Fruit fly (Drosophila melanogaster): ENCODE data around the gene CecA2.

The CecA2 gene

dm6 chr3R:30175045-30175589 lies 36.8 kb upstream of the CecA2 start:
- peak; percentile 62 for TF ChIP-seq CG12769 (tag; optimal IDR thresholded peaks at IDR 0.05)
- TF ChIP-seq CG8924 (tag; optimal IDR thresholded peaks at IDR 0.05), result no peak
- TF ChIP-seq ERR (GFP tag; optimal IDR thresholded peaks at IDR 0.05), result no peak
- TF ChIP-seq Hand (GFP tag; optimal IDR thresholded peaks at IDR 0.05), result no peak
- TF ChIP-seq chinmo (GFP tag; IDR thresholded peaks at IDR 0.05; ENCODE audit: partially characterized antibody), result 0 out of 4 replicates have a peak, but pooled peaks have one; percentile 21
- no peak for TF ChIP-seq jumu (GFP tag; optimal IDR thresholded peaks at IDR 0.05)
- no peak for TF ChIP-seq slp2 (GFP tag; optimal IDR thresholded peaks at IDR 0.05)
- TF ChIP-seq sim (GFP tag; IDR thresholded peaks at IDR 0.05), result no peak
- no peak for TF ChIP-seq ash1 (GFP tag; optimal IDR thresholded peaks at IDR 0.05)
- TF ChIP-seq CG12236 (GFP tag; optimal IDR thresholded peaks at IDR 0.05), result no peak
- TF ChIP-seq so (GFP tag; IDR thresholded peaks at IDR 0.05), result peak; percentile 65; the same call in 1 of the 3 replicates
- no peak for TF ChIP-seq CG34422 (GFP tag; IDR thresholded peaks at IDR 0.05)
- peak; percentile 37 for TF ChIP-seq Ets65A (GFP tag)
- peak in 1 of 2 experiments; percentile 96 for TF ChIP-seq Pdp1 (GFP tag; optimal IDR thresholded peaks at IDR 0.05)
- TF ChIP-seq sd (tag; optimal IDR thresholded peaks at IDR 0.05), result peak; percentile 83
- peak; percentile 81 for TF ChIP-seq sr (GFP tag; IDR thresholded peaks at IDR 0.05)
- TF ChIP-seq CG11560 (tag; IDR thresholded peaks at IDR 0.05), result no peak
- TF ChIP-seq al (GFP tag; IDR thresholded peaks at IDR 0.05), result no peak

dm6 chr3R:30176314-30176713 lies 35.6 kb upstream of the CecA2 start:
- TF ChIP-seq CG10209 (GFP tag; optimal IDR thresholded peaks at IDR 0.05) (no peak), dimm (GFP tag; IDR thresholded peaks at IDR 0.05) (no peak), Med (GFP tag) (peak; percentile 26), esg (GFP tag; conservative IDR thresholded peaks at IDR 0.05) (no peak), crol (GFP tag; IDR thresholded peaks at IDR 0.05) (peak; percentile 20; the same call in 1 of the 2 replicates), CG4282 (GFP tag; optimal IDR thresholded peaks at IDR 0.05) (no peak), Sox102F (GFP tag; optimal IDR thresholded peaks at IDR 0.05) (no peak), Lim3 (GFP tag; IDR thresholded peaks at IDR 0.05) (no peak), CG6791 (GFP tag; IDR thresholded peaks at IDR 0.05; ENCODE audit: partially characterized antibody) (peak; percentile 36; the same call in 1 of the 3 replicates), Chrac-16 (GFP tag; optimal IDR thresholded peaks at IDR 0.05) (no peak), nerfin-1 (tag; optimal IDR thresholded peaks at IDR 0.05) (no peak), Sry-β (GFP tag; optimal IDR thresholded peaks at IDR 0.05) (no peak), CG9876 (GFP tag; optimal IDR thresholded peaks at IDR 0.05) (no peak), CG8388 (GFP tag; optimal IDR thresholded peaks at IDR 0.05) (no peak), Scr (GFP tag; IDR thresholded peaks at IDR 0.05; ENCODE audit: partially characterized antibody) (no peak), eve (GFP tag; optimal IDR thresholded peaks at IDR 0.05) (no peak), CG14860 (GFP tag; IDR thresholded peaks at IDR 0.05; ENCODE audit: partially characterized antibody) (no peak), ab (GFP tag; optimal IDR thresholded peaks at IDR 0.05) (no peak), klu (GFP tag; IDR thresholded peaks at IDR 0.05) (no peak), Bteb2 (GFP tag; optimal IDR thresholded peaks at IDR 0.05) (no peak), Drgx (GFP tag; IDR thresholded peaks at IDR 0.05) (no peak), CG11504 (tag; optimal IDR thresholded peaks at IDR 0.05) (no peak), Poxn (GFP tag; IDR thresholded peaks at IDR 0.05) (no peak), CG12769 (tag; optimal IDR thresholded peaks at IDR 0.05) (peak; percentile 93), chinmo (GFP tag; IDR thresholded peaks at IDR 0.05; ENCODE audit: partially characterized antibody) (0 out of 4 replicates have a peak, but pooled peaks have one; percentile 15), CG6254 (GFP tag; optimal IDR thresholded peaks at IDR 0.05) (no peak), Meics (GFP tag; optimal IDR thresholded peaks at IDR 0.05) (no peak), mld (GFP tag; IDR thresholded peaks at IDR 0.05; ENCODE audit: partially characterized antibody) (no peak), sd (tag; optimal IDR thresholded peaks at IDR 0.05) (peak; percentile 81)

Measured in whole organism, embryonic.